Fruit fly (Drosophila melanogaster): Measurements from ENCODE around the gene CG11360.

The CG11360 gene

DNA sequence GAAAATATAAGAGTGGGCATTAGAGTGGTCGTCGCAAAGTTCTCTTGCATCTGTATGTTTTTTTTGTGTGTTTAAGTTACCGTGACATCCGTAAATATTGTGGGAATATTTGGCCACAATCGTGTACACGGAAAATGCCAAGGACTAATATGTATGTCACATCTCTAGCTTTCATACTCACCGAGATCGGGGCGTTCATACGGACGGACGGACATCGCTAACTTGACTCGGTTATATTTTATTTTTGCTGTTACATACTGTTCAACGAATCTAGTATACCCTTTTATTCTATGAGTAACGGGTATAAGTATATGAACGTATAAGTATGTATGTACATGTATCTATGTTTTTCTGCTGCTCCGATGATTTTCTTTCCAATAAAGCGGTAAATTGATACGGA, 38.8 kb downstream of the CG11360 start (continued):
- TF ChIP-seq gsb-n (tag; optimal IDR thresholded peaks at IDR 0.05) (no peak), dmrt11E (tag; optimal IDR thresholded peaks at IDR 0.05) (peak; percentile 48), scrt (GFP tag; optimal IDR thresholded peaks at IDR 0.05) (no peak), CG10462 (GFP tag; optimal IDR thresholded peaks at IDR 0.05) (no peak), Max (GFP tag; optimal IDR thresholded peaks at IDR 0.05) (no peak), HLH4C (GFP tag; IDR thresholded peaks at IDR 0.05; ENCODE audit: partially characterized antibody) (no peak), nom (GFP tag; optimal IDR thresholded peaks at IDR 0.05) (no peak), tll (GFP tag; optimal IDR thresholded peaks at IDR 0.05) (no peak), hbn (GFP tag; IDR thresholded peaks at IDR 0.05; ENCODE audit: partially characterized antibody) (no peak), HLH3B (GFP tag; IDR thresholded peaks at IDR 0.05) (no peak), unc-4 (GFP tag; IDR thresholded peaks at IDR 0.05; ENCODE audit: partially characterized antibody) (no peak), CG7963 (GFP tag; IDR thresholded peaks at IDR 0.05; ENCODE audit: partially characterized antibody) (no peak), gro (GFP tag; optimal IDR thresholded peaks at IDR 0.05) (no peak), CG32767 (GFP tag; IDR thresholded peaks at IDR 0.05) (no peak), CG17568 (GFP tag; optimal IDR thresholded peaks at IDR 0.05) (no peak), croc (GFP tag; conservative IDR thresholded peaks at IDR 0.05) (no peak), NC2β (GFP tag; optimal IDR thresholded peaks at IDR 0.05) (no peak), tap (tag; optimal IDR thresholded peaks at IDR 0.05) (no peak), CG33557 (GFP tag; optimal IDR thresholded peaks at IDR 0.05) (peak; percentile 12), row (GFP tag; IDR thresholded peaks at IDR 0.05) (peak; percentile 58), CG4707 (GFP tag; optimal IDR thresholded peaks at IDR 0.05) (no peak), CG14710 (tag; optimal IDR thresholded peaks at IDR 0.05) (no peak), CG32532 (GFP tag; IDR thresholded peaks at IDR 0.05) (no peak), YL-1 (GFP tag; optimal IDR thresholded peaks at IDR 0.05) (no peak), az2 (GFP tag; optimal IDR thresholded peaks at IDR 0.05) (peak; percentile 1), CG17385 (GFP tag; optimal IDR thresholded peaks at IDR 0.05) (no peak), CG11247 (GFP tag; IDR thresholded peaks at IDR 0.05) (no peak), CG42726 (GFP tag; IDR thresholded peaks at IDR 0.05; ENCODE audit: partially characterized antibody) (no peak), Scr (GFP tag; IDR thresholded peaks at IDR 0.05; ENCODE audit: partially characterized antibody) (no peak), chinmo (GFP tag; IDR thresholded peaks at IDR 0.05; ENCODE audit: partially characterized antibody) (no peak), ara (GFP tag; IDR thresholded peaks at IDR 0.05) (peak; percentile 35; the same call in 1 of the 2 replicates), Usf (GFP tag; optimal IDR thresholded peaks at IDR 0.05) (peak; percentile 8), CG10979 (tag; optimal IDR thresholded peaks at IDR 0.05) (peak; percentile 48), CG17328 (GFP tag; IDR thresholded peaks at IDR 0.05) (no peak; the same call in 1 of the 2 replicates), Hr39 (optimal IDR thresholded peaks at IDR 0.05) (no peak), CG17361 (GFP tag; IDR thresholded peaks at IDR 0.05) (peak; percentile 38; the same call in 1 of the 3 replicates), Bdp1 (GFP tag; optimal IDR thresholded peaks at IDR 0.05) (no peak), CG8478 (optimal IDR thresholded peaks at IDR 0.05) (no peak), usp (GFP tag; optimal IDR thresholded peaks at IDR 0.05) (no peak), toy (GFP tag; IDR thresholded peaks at IDR 0.05) (peak; percentile 38; the same call in 1 of the 2 replicates), kah (GFP tag; optimal IDR thresholded peaks at IDR 0.05) (no peak), CG5953 (GFP tag; IDR thresholded peaks at IDR 0.05) (no peak), CG13296 (GFP tag; optimal IDR thresholded peaks at IDR 0.05) (no peak), CkIIα-i1 (GFP tag; IDR thresholded peaks at IDR 0.05) (no peak), crol (GFP tag; IDR thresholded peaks at IDR 0.05) (no peak), CG18476 (GFP tag; optimal IDR thresholded peaks at IDR 0.05) (no peak), shn (GFP tag; optimal IDR thresholded peaks at IDR 0.05) (no peak), CG15696 (tag; optimal IDR thresholded peaks at IDR 0.05) (peak; percentile 18), CG8359 (GFP tag; optimal IDR thresholded peaks at IDR 0.05; ENCODE audit: borderline replicate concordance) (no peak), CG10959 (GFP tag; IDR thresholded peaks at IDR 0.05) (peak; percentile 39; the same call in 1 of the 2 replicates), crp (GFP tag; optimal IDR thresholded peaks at IDR 0.05) (no peak)
